Worm (Caenorhabditis elegans) whole organism, midembryonic: ENCODE measurements around the gene EEED8.18.

ENCODE experiments used
- T22C8.4 ChIP-seq: fragments of 200-800 bp; sonication (Bioruptor generic); IDR thresholded peaks from 2 replicates; pipeline ENCODE4 v1.3.6; 2022; ENCODE audit warnings: missing genetic modification characterization, missing compliant biosample characterization
- cog-1 ChIP-seq: sonication (generic microtip); optimal IDR thresholded peaks from 2 replicates; lab custom pipeline; 2016; ENCODE audit warnings: missing genetic modification characterization, missing compliant biosample characterization
- flt-1 ChIP-seq: fragments of 200-800 bp; sonication (Bioruptor generic); IDR thresholded peaks from 2 replicates; pipeline ENCODE4 v1.3.6; 2022; ENCODE audit warnings: missing genetic modification characterization, missing compliant biosample characterization
- klf-2 ChIP-seq: fragments of 200-800 bp; sonication (Bioruptor generic); conservative IDR thresholded peaks from 2 replicates; pipeline ENCODE4 v1.3.6; 2022; ENCODE audit warnings: missing genetic modification reagents, missing genetic modification characterization, missing compliant biosample characterization
- med-1 ChIP-seq: sonication (generic microtip); optimal IDR thresholded peaks from 2 replicates; lab custom pipeline; 2017; ENCODE audit warnings: missing genetic modification characterization, mild to moderate bottlenecking, missing compliant biosample characterization, antibody characterized with exemption, missing genetic modification reagents; ENCODE audit not compliant: insufficient read depth
- ref-1 ChIP-seq: fragments of 200-800 bp; sonication (Bioruptor generic); conservative IDR thresholded peaks from 2 replicates; pipeline ENCODE4 v1.3.6; 2022; ENCODE audit warnings: missing genetic modification reagents, missing genetic modification characterization, missing compliant biosample characterization
- tab-1 ChIP-seq: fragments of 200-800 bp; sonication (Bioruptor generic); IDR thresholded peaks from 2 replicates; pipeline ENCODE4 v1.3.6; 2022; ENCODE audit warnings: missing genetic modification characterization, missing compliant biosample characterization
- ztf-29 ChIP-seq: fragments of 200-800 bp; sonication (Bioruptor generic); IDR thresholded peaks from 2 replicates; pipeline ENCODE4 v1.3.6; 2022; ENCODE audit warnings: missing genetic modification reagents, missing genetic modification characterization, missing compliant biosample characterization

ce11 chrII:5391447-5391846 lies 21.0 kb downstream of the EEED8.18 start:
- TF ChIP-seq cog-1 (tag; lab: Kevin White, UChicago) (no peak), flt-1 (GFP tag; lab: Robert Waterston, UW) (no peak), T22C8.4 (no peak), tab-1 (GFP tag; lab: Robert Waterston, UW) (no peak), ztf-29 (GFP tag; lab: Robert Waterston, UW) (no peak), ref-1 (no peak), med-1 (GFP tag; lab: Kevin White, UChicago) (no peak), klf-2 (GFP tag; lab: Robert Waterston, UW) (no peak)
